Worm (Caenorhabditis elegans) whole organism, L3 larva: Measurements from ENCODE around the gene Y41G9A.5.

Experiments used
- R02D3.7 ChIP-seq: fragments of 150-350 bp; optimal IDR thresholded peaks from 2 replicates; lab custom pipeline; 2014; ENCODE audit warnings: missing biosample characterization, missing genetic modification characterization
- ZK546.5 ChIP-seq: sonication (generic microtip); optimal IDR thresholded peaks from 2 replicates; lab custom pipeline; 2017; ENCODE audit warnings: missing biosample characterization, missing genetic modification characterization
- aly-2 ChIP-seq: fragments of 150-350 bp; optimal IDR thresholded peaks from 2 replicates; lab custom pipeline; 2014; ENCODE audit warnings: missing biosample characterization, missing genetic modification characterization
- ceh-16 ChIP-seq: sonication (generic microtip); optimal IDR thresholded peaks from 2 replicates; lab custom pipeline; 2017; ENCODE audit warnings: missing biosample characterization, missing genetic modification characterization
- ceh-28 ChIP-seq: fragments of 150-350 bp; optimal IDR thresholded peaks from 2 replicates; lab custom pipeline; 2014; ENCODE audit warnings: missing biosample characterization, missing genetic modification reagents, missing genetic modification characterization
- ceh-82 ChIP-seq: fragments of 150-350 bp; optimal IDR thresholded peaks from 2 replicates; lab custom pipeline; 2014; ENCODE audit warnings: missing biosample characterization, missing genetic modification characterization
- daf-12 ChIP-seq: fragments of 150-350 bp; optimal IDR thresholded peaks from 2 replicates; lab custom pipeline; 2014; ENCODE audit warnings: missing biosample characterization, missing genetic modification reagents, missing genetic modification characterization
- egl-27 ChIP-seq: sonication (generic microtip); optimal IDR thresholded peaks from 4 replicates; lab custom pipeline; 2017; ENCODE audit warnings: missing biosample characterization, missing genetic modification reagents, missing genetic modification characterization
- egl-5 ChIP-seq: fragments of 150-350 bp; optimal IDR thresholded peaks from 2 replicates; lab custom pipeline; 2017; ENCODE audit warnings: missing biosample characterization, missing genetic modification reagents, missing genetic modification characterization, inconsistent platforms
- elt-1 ChIP-seq: fragments of 150-350 bp; optimal IDR thresholded peaks from 2 replicates; lab custom pipeline; 2014; ENCODE audit warnings: missing biosample characterization, missing genetic modification characterization
- elt-2 ChIP-seq: sonication (generic microtip); optimal IDR thresholded peaks from 2 replicates; lab custom pipeline; 2016; ENCODE audit warnings: missing genetic modification reagents, mild to moderate bottlenecking, missing genetic modification characterization, missing compliant biosample characterization
- elt-3 ChIP-seq, 3 experiments: fragments of 150-350 bp in 1 of 3; sonication (generic microtip) in 2 of 3; optimal IDR thresholded peaks; 2 replicates in 2 of 3; 4 replicates in 1 of 3; lab custom pipeline; 2014 to 2017; ENCODE audit warnings: missing biosample characterization in 3 of 3, missing genetic modification characterization in 3 of 3
- fkh-10 ChIP-seq: sonication (generic microtip); optimal IDR thresholded peaks from 2 replicates; lab custom pipeline; 2017; ENCODE audit warnings: missing biosample characterization, missing genetic modification reagents, missing genetic modification characterization
- fkh-2 ChIP-seq: fragments of 150-350 bp; optimal IDR thresholded peaks from 2 replicates; lab custom pipeline; 2014; ENCODE audit warnings: missing biosample characterization, missing genetic modification reagents, missing genetic modification characterization
- hmg-11 ChIP-seq: sonication (generic microtip); optimal IDR thresholded peaks from 2 replicates; lab custom pipeline; 2016; ENCODE audit warnings: missing genetic modification characterization, missing compliant biosample characterization
- jun-1 ChIP-seq: fragments of 150-350 bp; optimal IDR thresholded peaks from 2 replicates; lab custom pipeline; 2014; ENCODE audit warnings: missing biosample characterization, missing genetic modification reagents, missing genetic modification characterization
- lin-15B ChIP-seq: fragments of 150-350 bp; optimal IDR thresholded peaks from 2 replicates; lab custom pipeline; 2014; ENCODE audit warnings: missing biosample characterization, missing genetic modification characterization
- lin-39 ChIP-seq: fragments of 150-350 bp; optimal IDR thresholded peaks from 2 replicates; lab custom pipeline; 2018; ENCODE audit warnings: missing biosample characterization, missing genetic modification reagents, missing genetic modification characterization
- lsy-12 ChIP-seq: sonication (generic microtip); optimal IDR thresholded peaks from 2 replicates; lab custom pipeline; 2016; ENCODE audit warnings: mild to moderate bottlenecking, missing genetic modification characterization, missing compliant biosample characterization
- mml-1 ChIP-seq: fragments of 150-350 bp; sonication (generic microtip); optimal IDR thresholded peaks from 3 replicates; lab custom pipeline; 2014; ENCODE audit warnings: missing biosample characterization, missing genetic modification characterization
- nfya-1 ChIP-seq: sonication (generic microtip); optimal IDR thresholded peaks from 2 replicates; lab custom pipeline; 2017; ENCODE audit warnings: missing genetic modification characterization, mild to moderate bottlenecking, missing compliant biosample characterization, antibody characterized with exemption, moderate library complexity; ENCODE audit not compliant: insufficient read depth
- nhr-11 ChIP-seq: fragments of 150-350 bp; optimal IDR thresholded peaks from 2 replicates; lab custom pipeline; 2014; ENCODE audit warnings: missing biosample characterization, missing genetic modification characterization
- nhr-12 ChIP-seq: fragments of 150-350 bp; optimal IDR thresholded peaks from 2 replicates; lab custom pipeline; 2014; ENCODE audit warnings: missing biosample characterization, missing genetic modification characterization
- nhr-23 ChIP-seq: fragments of 150-350 bp; optimal IDR thresholded peaks from 2 replicates; lab custom pipeline; 2014; ENCODE audit warnings: missing biosample characterization, missing genetic modification reagents, missing genetic modification characterization
- nhr-237 ChIP-seq: fragments of 150-350 bp; optimal IDR thresholded peaks from 2 replicates; lab custom pipeline; 2014; ENCODE audit warnings: missing biosample characterization, missing genetic modification characterization
- nhr-25 ChIP-seq: sonication (generic microtip); optimal IDR thresholded peaks from 2 replicates; lab custom pipeline; 2017; ENCODE audit warnings: missing biosample characterization, missing genetic modification characterization
- nhr-28 ChIP-seq: fragments of 150-350 bp; optimal IDR thresholded peaks from 2 replicates; lab custom pipeline; 2014; ENCODE audit warnings: missing biosample characterization, missing genetic modification characterization
- nhr-43 ChIP-seq: sonication (generic microtip); optimal IDR thresholded peaks from 2 replicates; lab custom pipeline; 2016; ENCODE audit warnings: mild to moderate bottlenecking, missing genetic modification characterization, missing compliant biosample characterization; ENCODE audit not compliant: poor library complexity, severe bottlenecking
- nhr-76 ChIP-seq: fragments of 150-350 bp; sonication (generic microtip); optimal IDR thresholded peaks from 5 replicates; lab custom pipeline; 2014; ENCODE audit warnings: missing biosample characterization, missing genetic modification characterization
- pha-4 ChIP-seq: fragments of 150-350 bp; optimal IDR thresholded peaks from 2 replicates; lab custom pipeline; 2014; ENCODE audit warnings: missing biosample characterization, missing genetic modification reagents, missing genetic modification characterization
- sea-2 ChIP-seq: fragments of 150-350 bp; sonication (generic microtip); optimal IDR thresholded peaks from 4 replicates; lab custom pipeline; 2014; ENCODE audit warnings: missing biosample characterization, missing genetic modification reagents, missing genetic modification characterization
- skn-1 ChIP-seq: fragments of 150-350 bp; optimal IDR thresholded peaks from 2 replicates; lab custom pipeline; 2014; ENCODE audit warnings: missing biosample characterization, missing genetic modification characterization
- snpc-4 ChIP-seq: fragments of 150-350 bp; optimal IDR thresholded peaks from 2 replicates; lab custom pipeline; 2014; ENCODE audit warnings: missing biosample characterization, missing genetic modification characterization
- tbx-2 ChIP-seq: sonication (generic microtip); optimal IDR thresholded peaks from 2 replicates; lab custom pipeline; 2016; ENCODE audit warnings: mild to moderate bottlenecking, missing genetic modification characterization, missing compliant biosample characterization
- unc-39 ChIP-seq: sonication (generic microtip); optimal IDR thresholded peaks from 4 replicates; lab custom pipeline; 2017; ENCODE audit warnings: missing biosample characterization, missing genetic modification characterization
- unc-62 ChIP-seq: fragments of 150-350 bp; sonication (generic microtip); optimal IDR thresholded peaks from 4 replicates; lab custom pipeline; 2014; ENCODE audit warnings: missing biosample characterization, missing genetic modification reagents, missing genetic modification characterization
- zag-1 ChIP-seq: fragments of 150-350 bp; optimal IDR thresholded peaks from 2 replicates; lab custom pipeline; 2014; ENCODE audit warnings: missing biosample characterization, missing genetic modification characterization
- ztf-11 ChIP-seq: fragments of 150-350 bp; optimal IDR thresholded peaks from 2 replicates; lab custom pipeline; 2014; ENCODE audit warnings: missing biosample characterization, missing genetic modification characterization
- ztf-4 ChIP-seq: fragments of 150-350 bp; optimal IDR thresholded peaks from 2 replicates; lab custom pipeline; 2014; ENCODE audit warnings: missing biosample characterization, missing genetic modification characterization

The Y41G9A.5 gene

ce11 chrX:2933061-2933460, 13.4 kb upstream of the Y41G9A.5 start, which contains the start of gene fard-1:
TSS of gene fard-1 (plus strand) at chrX:2933361.
- no peak for TF ChIP-seq nhr-76 (tag; lab: Kevin White, UChicago)
- TF ChIP-seq R02D3.7 = no peak
- TF ChIP-seq ztf-11 = no peak
- TF ChIP-seq elt-3 (tag; optimal IDR thresholded peaks at IDR 0.05; lab: Kevin White, UChicago) = no peak
- TF ChIP-seq lin-15B (tag; lab: Kevin White, UChicago) = no peak

ce11 chrX:2939085-2939484, 7.4 kb upstream of the Y41G9A.5 start:
- TF ChIP-seq hmg-11 (tag; lab: Kevin White, UChicago) (peak; percentile 61), fkh-10 (GFP tag; lab: Kevin White, UChicago) (peak; percentile 53), mml-1 (tag; lab: Kevin White, UChicago) (no peak), daf-12 (tag; lab: Kevin White, UChicago) (no peak), nhr-25 (no peak), zag-1 (tag; lab: Kevin White, UChicago) (no peak), ZK546.5 (tag; lab: Kevin White, UChicago) (no peak), unc-39 (tag; lab: Kevin White, UChicago) (no peak), nfya-1 (no peak), ztf-11 (no peak), elt-2 (no peak), tbx-2 (tag; lab: Kevin White, UChicago) (no peak), ceh-28 (tag; lab: Kevin White, UChicago) (no peak), nhr-28 (tag; lab: Kevin White, UChicago) (no peak), ztf-4 (tag; lab: Kevin White, UChicago) (no peak), skn-1 (tag; lab: Kevin White, UChicago) (no peak), sea-2 (GFP tag; lab: Kevin White, UChicago) (no peak), lin-39 (tag; lab: Kevin White, UChicago) (peak; percentile 37), elt-1 (no peak), unc-62 (GFP tag; lab: Kevin White, UChicago) (no peak), fkh-2 (tag; lab: Kevin White, UChicago) (no peak), aly-2 (no peak), ceh-16 (tag; lab: Kevin White, UChicago) (no peak)

ce11 chrX:2939526-2939925, 6.9 kb upstream of the Y41G9A.5 start:
- TF ChIP-seq lsy-12 (no peak), skn-1 (tag; lab: Kevin White, UChicago) (no peak), elt-3 (tag; optimal IDR thresholded peaks at IDR 0.05; lab: Kevin White, UChicago) (no peak), elt-2 (peak; percentile 19), aly-2 (no peak), egl-5 (tag; lab: Kevin White, UChicago) (no peak), ztf-4 (tag; lab: Kevin White, UChicago) (no peak), daf-12 (tag; lab: Kevin White, UChicago) (no peak), elt-1 (no peak), nhr-28 (tag; lab: Kevin White, UChicago) (no peak), jun-1 (tag; lab: Kevin White, UChicago) (no peak), fkh-10 (GFP tag; lab: Kevin White, UChicago) (no peak), nhr-43 (tag; lab: Kevin White, UChicago) (no peak), ceh-82 (tag; lab: Kevin White, UChicago) (no peak), snpc-4 (tag; lab: Kevin White, UChicago) (peak; percentile 7), egl-27 (tag; lab: Kevin White, UChicago) (no peak), sea-2 (GFP tag; lab: Kevin White, UChicago) (no peak), unc-39 (tag; lab: Kevin White, UChicago) (no peak), unc-62 (GFP tag; lab: Kevin White, UChicago) (no peak), lin-15B (tag; lab: Kevin White, UChicago) (no peak), R02D3.7 (no peak), nhr-23 (tag; lab: Kevin White, UChicago) (no peak), ceh-28 (tag; lab: Kevin White, UChicago) (no peak), pha-4 (peak; percentile 86), lin-39 (tag; lab: Kevin White, UChicago) (no peak), fkh-2 (tag; lab: Kevin White, UChicago) (no peak), nhr-12 (tag; lab: Kevin White, UChicago) (no peak), nhr-11 (no peak), hmg-11 (tag; lab: Kevin White, UChicago) (peak; percentile 43), nhr-237 (tag; lab: Kevin White, UChicago) (no peak)
